Worm (Caenorhabditis elegans) whole organism, mixed stage, embryonic: ENCODE results near the gene fbxb-115.

Source experiments
- nhr-12 ChIP-seq: fragments of 150-350 bp; optimal IDR thresholded peaks from 2 replicates; lab custom pipeline; 2014; ENCODE audit warnings: missing biosample characterization, missing genetic modification characterization
- nhr-76 ChIP-seq: sonication (generic microtip); optimal IDR thresholded peaks from 2 replicates; lab custom pipeline; 2017; ENCODE audit warnings: missing biosample characterization, missing genetic modification characterization
- pha-4 ChIP-seq: fragments of 150-350 bp; optimal IDR thresholded peaks from 2 replicates; lab custom pipeline; 2018; ENCODE audit warnings: missing biosample characterization, missing genetic modification reagents, missing genetic modification characterization

DNA sequence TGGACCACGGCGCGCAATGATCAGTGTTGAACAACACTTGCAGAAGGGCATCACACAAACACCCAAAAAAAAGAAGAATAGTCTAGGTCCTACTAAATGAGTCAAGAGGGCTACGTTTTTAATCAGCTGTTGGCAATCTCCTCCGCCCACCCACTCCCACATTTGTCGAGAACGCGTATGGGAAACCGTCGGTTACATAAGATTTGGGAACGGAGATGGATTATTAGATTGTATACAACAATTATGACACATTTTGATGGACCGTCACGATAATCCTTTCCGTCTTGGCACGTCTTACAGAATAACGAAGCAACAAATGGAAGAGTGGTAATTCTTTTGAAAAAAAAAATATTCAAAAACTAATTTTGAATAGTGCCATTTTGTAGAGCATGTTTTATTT, 45.9 kb upstream of the fbxb-115 start:
- TF ChIP-seq nhr-12 (tag; lab: Kevin White, UChicago) = no peak
- TF ChIP-seq nhr-76 (tag; lab: Kevin White, UChicago) = no peak
- no peak for TF ChIP-seq pha-4 (tag; lab: Kevin White, UChicago)
